Fruit fly (Drosophila melanogaster): ENCODE data around the gene Pitslre.

Pitslre gene

DNA sequence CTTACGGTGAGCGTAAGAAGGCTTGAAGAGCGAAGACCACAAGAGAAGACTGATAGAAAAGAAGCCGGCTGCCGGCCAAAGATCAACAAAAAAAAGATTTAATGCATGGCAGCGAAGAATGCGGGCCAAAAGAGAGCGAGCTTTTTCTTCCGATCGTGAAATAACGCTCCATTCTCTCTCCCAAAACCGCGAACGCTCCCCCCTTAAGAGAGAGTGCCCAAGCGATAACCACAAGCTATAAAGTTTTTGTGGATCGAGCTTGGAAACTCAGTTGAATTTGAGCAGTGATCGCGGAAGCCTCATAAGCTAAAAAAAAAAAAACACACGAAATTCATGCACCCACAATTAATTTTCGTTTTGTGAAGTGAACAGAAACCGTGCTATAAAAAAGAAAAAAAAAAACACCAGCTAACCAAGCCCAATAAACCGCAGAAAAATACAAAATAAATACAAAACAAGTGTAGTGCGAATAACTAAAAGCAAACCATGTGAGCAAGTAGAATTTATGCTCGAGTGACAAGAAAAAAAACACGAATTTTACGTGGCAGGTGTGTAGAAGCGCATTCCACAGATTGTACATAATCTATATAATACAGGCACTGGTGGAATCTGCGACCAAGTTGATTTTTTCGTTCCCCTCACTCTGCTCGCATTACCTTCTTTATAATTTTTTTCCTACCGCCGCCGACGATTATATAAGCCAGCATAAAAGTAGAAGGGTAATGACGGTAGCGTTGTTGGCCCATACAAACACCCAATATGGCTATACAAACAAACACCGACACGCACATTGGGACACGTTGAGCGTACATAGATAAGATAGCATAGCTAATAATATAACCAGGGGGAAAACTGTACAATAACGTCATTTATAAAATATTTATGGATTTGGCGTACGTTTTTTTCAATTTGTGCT is 40.7 kb upstream of the Pitslre start, which contains the start of gene CG13252 (continued):
- TF ChIP-seq CG18599 (GFP tag; optimal IDR thresholded peaks at IDR 0.05) (no peak), B-H2 (GFP tag; optimal IDR thresholded peaks at IDR 0.05) (no peak), CG34422 (GFP tag; IDR thresholded peaks at IDR 0.05) (peak; percentile 12; the same call in 1 of the 3 replicates), tgo (GFP tag; IDR thresholded peaks at IDR 0.05) (no peak), maf-S (GFP tag; optimal IDR thresholded peaks at IDR 0.05) (no peak), Bdp1 (GFP tag; optimal IDR thresholded peaks at IDR 0.05) (no peak), Oli (tag; optimal IDR thresholded peaks at IDR 0.05) (no peak), CG1647 (GFP tag; optimal IDR thresholded peaks at IDR 0.05) (no peak), CG10654 (GFP tag; optimal IDR thresholded peaks at IDR 0.05) (no peak), Hr51 (GFP tag; optimal IDR thresholded peaks at IDR 0.05) (peak in 1 of 2 experiments; percentile 5), CG4360 (GFP tag; IDR thresholded peaks at IDR 0.05) (no peak), bigmax (GFP tag; optimal IDR thresholded peaks at IDR 0.05) (no peak), pan (optimal IDR thresholded peaks at IDR 0.05) (no peak), pan (GFP tag; optimal IDR thresholded peaks at IDR 0.05 in 1 of 2, IDR thresholded peaks at IDR 0.05 in 1 of 2) (peak in 1 of 2 experiments; percentile 8), CG7963 (GFP tag; IDR thresholded peaks at IDR 0.05; ENCODE audit: partially characterized antibody) (no peak), jumu (GFP tag; optimal IDR thresholded peaks at IDR 0.05) (no peak), zfh2 (GFP tag; optimal IDR thresholded peaks at IDR 0.05) (no peak), CkIIα-i1 (GFP tag; IDR thresholded peaks at IDR 0.05) (no peak), shn (GFP tag; optimal IDR thresholded peaks at IDR 0.05) (no peak), Side (GFP tag; optimal IDR thresholded peaks at IDR 0.05) (no peak), CG30431 (GFP tag; optimal IDR thresholded peaks at IDR 0.05) (no peak), Doc3 (GFP tag; IDR thresholded peaks at IDR 0.05; ENCODE audit: partially characterized antibody) (no peak), Poxn (GFP tag; IDR thresholded peaks at IDR 0.05) (no peak), chm (GFP tag; IDR thresholded peaks at IDR 0.05) (no peak), CG1024 (GFP tag; IDR thresholded peaks at IDR 0.05) (no peak), CG15479 (GFP tag; optimal IDR thresholded peaks at IDR 0.05) (no peak), tin (GFP tag; optimal IDR thresholded peaks at IDR 0.05) (no peak), CG9727 (GFP tag; optimal IDR thresholded peaks at IDR 0.05) (no peak), CG6683 (GFP tag; optimal IDR thresholded peaks at IDR 0.05) (no peak), dimm (GFP tag; IDR thresholded peaks at IDR 0.05) (no peak), Dref (GFP tag; IDR thresholded peaks at IDR 0.05) (no peak), CG10209 (GFP tag; optimal IDR thresholded peaks at IDR 0.05) (peak; percentile 20), ewg (GFP tag; optimal IDR thresholded peaks at IDR 0.05) (no peak), CG17359 (tag; optimal IDR thresholded peaks at IDR 0.05) (peak; percentile 29), CG6272 (GFP tag; IDR thresholded peaks at IDR 0.05) (no peak), fu2 (GFP tag; optimal IDR thresholded peaks at IDR 0.05) (no peak), CG8924 (tag; optimal IDR thresholded peaks at IDR 0.05) (no peak), sob (GFP tag; IDR thresholded peaks at IDR 0.05) (peak; percentile 20; the same call in 1 of the 2 replicates), CG31365 (tag; optimal IDR thresholded peaks at IDR 0.05) (no peak), psq (GFP tag; optimal IDR thresholded peaks at IDR 0.05) (no peak), trh (GFP tag; optimal IDR thresholded peaks at IDR 0.05) (no peak), Hr3 (GFP tag; optimal IDR thresholded peaks at IDR 0.05) (no peak), Bteb2 (GFP tag; optimal IDR thresholded peaks at IDR 0.05) (no peak), CG7839 (tag; optimal IDR thresholded peaks at IDR 0.05) (no peak), CG15011 (GFP tag; optimal IDR thresholded peaks at IDR 0.05) (no peak), gt (GFP tag; IDR thresholded peaks at IDR 0.05) (no peak), CG6765 (GFP tag; optimal IDR thresholded peaks at IDR 0.05) (no peak), Dip2 (GFP tag; IDR thresholded peaks at IDR 0.05) (no peak), Vsx1 (GFP tag; optimal IDR thresholded peaks at IDR 0.05) (peak; percentile 84), Lpt (GFP tag; optimal IDR thresholded peaks at IDR 0.05) (no peak)

Data from whole organism, embryonic.